Fruit fly (Drosophila melanogaster) whole organism, wandering third instar larva: ENCODE results near the gene AANATL2.

Source experiments
- CrebA ChIP-seq: fragments of 200-800 bp; sonication (Bioruptor generic); optimal IDR thresholded peaks from 2 replicates; lab custom pipeline; 2016; ENCODE audit warnings: missing biosample characterization, mild to moderate bottlenecking, missing genetic modification characterization, borderline replicate concordance
- Dfd ChIP-seq: fragments of >200 bp; optimal IDR thresholded peaks from 2 replicates; lab custom pipeline; 2017; ENCODE audit warnings: missing biosample characterization, missing genetic modification characterization
- Dif ChIP-seq: fragments of 200-275, 200-300 bp; sonication (Bioruptor generic); optimal IDR thresholded peaks from 2 replicates; lab custom pipeline; 2018; ENCODE audit warnings: missing biosample characterization, missing genetic modification characterization; ENCODE audit not compliant: partially characterized antibody
- Hr83 ChIP-seq: fragments of 200-300 bp; sonication (Bioruptor generic); optimal IDR thresholded peaks from 2 replicates; lab custom pipeline; 2016; ENCODE audit warnings: missing biosample characterization, mild to moderate bottlenecking, missing genetic modification characterization, moderate library complexity; ENCODE audit not compliant: poor library complexity, severe bottlenecking
- OdsH ChIP-seq: fragments of 200-800 bp; sonication (Bioruptor generic); optimal IDR thresholded peaks from 2 replicates; lab custom pipeline; 2016; ENCODE audit warnings: missing biosample characterization, mild to moderate bottlenecking, missing genetic modification characterization
- Rel ChIP-seq, 2 experiments: fragments of 200-800 bp; sonication (Bioruptor generic) in 1 of 2; optimal IDR thresholded peaks; 2 replicates in 1 of 2; 3 replicates in 1 of 2; lab custom pipeline; 2016 to 2019; ENCODE audit warnings: mild to moderate bottlenecking in 2 of 2, missing biosample characterization in 2 of 2, missing genetic modification characterization in 2 of 2, moderate library complexity in 1 of 2
- Sp1 ChIP-seq: fragments of 200-800 bp; sonication (Bioruptor generic); optimal IDR thresholded peaks from 3 replicates; lab custom pipeline; 2019; ENCODE audit warnings: missing biosample characterization, mild to moderate bottlenecking, missing genetic modification characterization, moderate library complexity
- br ChIP-seq: fragments of 200-800 bp; sonication (Bioruptor generic); optimal IDR thresholded peaks from 2 replicates; lab custom pipeline; 2016; ENCODE audit warnings: missing biosample characterization, missing genetic modification characterization
- brk ChIP-seq: fragments of 200-800 bp; sonication (Bioruptor generic); optimal IDR thresholded peaks from 2 replicates; lab custom pipeline; 2016; ENCODE audit warnings: missing biosample characterization, mild to moderate bottlenecking, missing genetic modification characterization
- dmrt93B ChIP-seq: fragments of 200-800 bp; sonication (Bioruptor generic); optimal IDR thresholded peaks from 2 replicates; lab custom pipeline; 2018; ENCODE audit warnings: missing biosample characterization, mild to moderate bottlenecking, missing genetic modification characterization
- dsf ChIP-seq: sonication (Bioruptor generic); optimal IDR thresholded peaks from 2 replicates; lab custom pipeline; 2016; ENCODE audit warnings: missing biosample characterization, missing genetic modification characterization, borderline replicate concordance
- lola ChIP-seq: fragments of >200 bp; optimal IDR thresholded peaks from 2 replicates; lab custom pipeline; 2017; ENCODE audit warnings: missing biosample characterization, missing genetic modification characterization
- pan ChIP-seq: fragments of >200 bp; optimal IDR thresholded peaks from 2 replicates; lab custom pipeline; 2017
- sage ChIP-seq: fragments of 200-800 bp; sonication (Bioruptor generic); optimal IDR thresholded peaks from 2 replicates; lab custom pipeline; 2016; ENCODE audit warnings: missing biosample characterization, mild to moderate bottlenecking, missing genetic modification characterization

DNA sequence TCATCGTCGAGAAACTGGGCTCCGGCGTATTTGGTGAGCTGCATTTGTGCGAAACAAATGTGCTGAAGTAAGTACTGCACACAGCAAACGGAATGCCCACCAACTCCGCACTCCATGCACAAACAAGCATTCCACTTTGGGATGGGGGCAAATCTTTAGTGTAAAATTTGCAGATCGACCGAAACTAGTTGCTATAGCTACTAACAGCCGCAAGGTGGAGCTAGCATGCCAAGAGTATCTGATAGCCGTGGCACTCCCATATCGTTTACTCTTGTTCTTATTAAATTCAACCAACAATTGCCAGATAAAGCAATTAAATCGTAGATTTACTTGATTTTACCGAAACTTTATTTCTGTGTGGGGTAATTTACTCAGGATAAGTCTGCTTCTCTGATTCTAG, 46.0 kb downstream of the AANATL2 start:
- no peak for TF ChIP-seq dsf (GFP tag; lab: Kevin White, UChicago)
- no peak for TF ChIP-seq br (GFP tag; lab: Kevin White, UChicago)
- no peak for TF ChIP-seq sage (GFP tag; lab: Kevin White, UChicago)
- TF ChIP-seq Rel (GFP tag; optimal IDR thresholded peaks at IDR 0.05; lab: Kevin White, UChicago), result no peak
- no peak for TF ChIP-seq Rel (tag; optimal IDR thresholded peaks at IDR 0.05; lab: Kevin White, UChicago)
- no peak for TF ChIP-seq pan
- TF ChIP-seq Sp1 (GFP tag; lab: Kevin White, UChicago), result no peak
- no peak for TF ChIP-seq Hr83 (GFP tag; lab: Kevin White, UChicago)
- TF ChIP-seq lola (GFP tag; lab: Kevin White, UChicago), result no peak
- TF ChIP-seq CrebA (GFP tag; lab: Kevin White, UChicago), result no peak
- no peak for TF ChIP-seq Dif (GFP tag; lab: Kevin White, UChicago)
- no peak for TF ChIP-seq dmrt93B
- no peak for TF ChIP-seq brk (GFP tag; lab: Kevin White, UChicago)
- no peak for TF ChIP-seq OdsH (GFP tag; lab: Kevin White, UChicago)
- no peak for TF ChIP-seq Dfd (GFP tag; lab: Kevin White, UChicago)
